Fruit fly (Drosophila melanogaster): ENCODE results near the gene MESR3.

- TF ChIP-seq CG8478 (optimal IDR thresholded peaks at IDR 0.05) (no peak), usp (GFP tag; optimal IDR thresholded peaks at IDR 0.05) (no peak), Dll (optimal IDR thresholded peaks at IDR 0.05) (no peak), psq (optimal IDR thresholded peaks at IDR 0.05) (no peak), pan (optimal IDR thresholded peaks at IDR 0.05) (no peak), EcR (GFP tag; optimal IDR thresholded peaks at IDR 0.05) (peak in 1 of 2 experiments; percentile 82)
Measured at dm6 chr2L:18664707-18665550, 47.9 kb downstream of the MESR3 start.
